Worm (Caenorhabditis elegans): ENCODE data around the gene Y69H2.17.

Gene Y69H2.17

ce11 chrV:18719956-18720489 is 35.3 kb downstream of the Y69H2.17 start, which contains the start of gene Y17D7C.2:
Gene Y17D7C.2 (minus strand): TSS chrV:18719987.
- TF ChIP-seq fos-1 (tag; optimal IDR thresholded peaks at IDR 0.05), result peak; percentile 91
- no peak for TF ChIP-seq nhr-21 (tag; optimal IDR thresholded peaks at IDR 0.05)

- TF ChIP-seq unc-62 (GFP tag; optimal IDR thresholded peaks at IDR 0.05), result no peak
- no peak for TF ChIP-seq zag-1 (tag; optimal IDR thresholded peaks at IDR 0.05)
- no peak for TF ChIP-seq ztf-4 (tag; optimal IDR thresholded peaks at IDR 0.05)
- TF ChIP-seq R02D3.7 (tag; optimal IDR thresholded peaks at IDR 0.05), result no peak
- TF ChIP-seq nhr-237 (tag; optimal IDR thresholded peaks at IDR 0.05), result no peak
- TF ChIP-seq alr-1 (tag; optimal IDR thresholded peaks at IDR 0.05), result no peak
- TF ChIP-seq dmd-4 (tag; optimal IDR thresholded peaks at IDR 0.05), result no peak
- TF ChIP-seq F13H6.1 (tag; optimal IDR thresholded peaks at IDR 0.05), result no peak
- no peak for TF ChIP-seq ZK546.5 (tag; optimal IDR thresholded peaks at IDR 0.05)
- TF ChIP-seq ceh-16 (tag; optimal IDR thresholded peaks at IDR 0.05), result no peak
- TF ChIP-seq nhr-129 (tag; optimal IDR thresholded peaks at IDR 0.05), result no peak
- TF ChIP-seq C34F6.9 (tag; optimal IDR thresholded peaks at IDR 0.05), result no peak
- TF ChIP-seq snpc-4 (tag; optimal IDR thresholded peaks at IDR 0.05), result no peak
- no peak for TF ChIP-seq unc-55 (GFP tag; optimal IDR thresholded peaks at IDR 0.05)
- TF ChIP-seq mdl-1 (tag; optimal IDR thresholded peaks at IDR 0.05), result no peak
- no peak for TF ChIP-seq egl-27 (tag; optimal IDR thresholded peaks at IDR 0.05)
Measured at ce11 chrV:18721873-18722272, 37.1 kb downstream of the Y69H2.17 start.

ce11 chrV:18722510-18723299 is 38.0 kb downstream of the Y69H2.17 start:
- TF ChIP-seq F13H6.1 (tag; optimal IDR thresholded peaks at IDR 0.05) (no peak), dmd-4 (tag; optimal IDR thresholded peaks at IDR 0.05) (no peak), R02D3.7 (tag; optimal IDR thresholded peaks at IDR 0.05) (no peak), ceh-82 (tag; optimal IDR thresholded peaks at IDR 0.05) (no peak), lin-11 (tag; optimal IDR thresholded peaks at IDR 0.05) (no peak), sem-4 (tag; optimal IDR thresholded peaks at IDR 0.05) (no peak), gmeb-1 (tag; optimal IDR thresholded peaks at IDR 0.05) (no peak), lin-13 (GFP tag; optimal IDR thresholded peaks at IDR 0.05) (no peak), nhr-11 (tag; optimal IDR thresholded peaks at IDR 0.05) (no peak), nhr-129 (tag; optimal IDR thresholded peaks at IDR 0.05) (no peak), lsy-2 (tag; optimal IDR thresholded peaks at IDR 0.05) (no peak), ceh-16 (tag; optimal IDR thresholded peaks at IDR 0.05) (no peak), nhr-12 (tag; optimal IDR thresholded peaks at IDR 0.05) (no peak)

ce11 chrV:18723604-18724003 is 38.9 kb downstream of the Y69H2.17 start:
- no peak for TF ChIP-seq unc-39 (tag; optimal IDR thresholded peaks at IDR 0.05)
- no peak for TF ChIP-seq unc-62 (GFP tag; optimal IDR thresholded peaks at IDR 0.05)
- no peak for TF ChIP-seq nhr-77 (tag; optimal IDR thresholded peaks at IDR 0.05)
- no peak for TF ChIP-seq nhr-10 (tag; optimal IDR thresholded peaks at IDR 0.05)
- peak; percentile 72 for TF ChIP-seq zag-1 (tag; optimal IDR thresholded peaks at IDR 0.05)
- no peak for TF ChIP-seq lin-39 (tag; optimal IDR thresholded peaks at IDR 0.05)
- TF ChIP-seq ZK546.5 (tag; optimal IDR thresholded peaks at IDR 0.05), result no peak
- peak; percentile 70 for TF ChIP-seq fos-1 (tag; optimal IDR thresholded peaks at IDR 0.05)
- no peak for TF ChIP-seq R02D3.7 (tag; optimal IDR thresholded peaks at IDR 0.05)
- peak; percentile 87 for TF ChIP-seq mab-5 (tag; optimal IDR thresholded peaks at IDR 0.05)
- TF ChIP-seq Y55F3AM.14 (GFP tag; optimal IDR thresholded peaks at IDR 0.05), result no peak
- TF ChIP-seq peb-1 (tag; optimal IDR thresholded peaks at IDR 0.05), result no peak
- TF ChIP-seq alr-1 (tag; optimal IDR thresholded peaks at IDR 0.05), result no peak
- TF ChIP-seq nhr-129 (tag; optimal IDR thresholded peaks at IDR 0.05), result peak; percentile 83
- peak; percentile 89 for TF ChIP-seq crh-2 (tag; optimal IDR thresholded peaks at IDR 0.05)
- TF ChIP-seq lin-11 (tag; optimal IDR thresholded peaks at IDR 0.05), result no peak
- peak; percentile 85 for TF ChIP-seq gmeb-1 (tag; optimal IDR thresholded peaks at IDR 0.05)
- peak; percentile 93 for TF ChIP-seq C34F6.9 (tag; optimal IDR thresholded peaks at IDR 0.05)
- no peak for TF ChIP-seq skn-1 (tag; optimal IDR thresholded peaks at IDR 0.05)
- no peak for TF ChIP-seq ama-1 (optimal IDR thresholded peaks at IDR 0.05)
- TF ChIP-seq nhr-23 (tag; optimal IDR thresholded peaks at IDR 0.05), result no peak
- TF ChIP-seq blmp-1 (tag; optimal IDR thresholded peaks at IDR 0.05; ENCODE audit: insufficient read depth), result no peak
- no peak for TF ChIP-seq aly-2 (tag; optimal IDR thresholded peaks at IDR 0.05)
- TF ChIP-seq nhr-11 (tag; optimal IDR thresholded peaks at IDR 0.05), result no peak
- peak; percentile 16 to 66 for TF ChIP-seq mdl-1 (tag; optimal IDR thresholded peaks at IDR 0.05)
- TF ChIP-seq nhr-25 (tag; optimal IDR thresholded peaks at IDR 0.05), result peak; percentile 74
- peak; percentile 80 for TF ChIP-seq snpc-4 (tag; optimal IDR thresholded peaks at IDR 0.05)
- no peak for TF ChIP-seq dmd-4 (tag; optimal IDR thresholded peaks at IDR 0.05)
- TF ChIP-seq nhr-12 (tag; optimal IDR thresholded peaks at IDR 0.05), result no peak
- peak; percentile 76 for TF ChIP-seq unc-55 (GFP tag; optimal IDR thresholded peaks at IDR 0.05)
- TF ChIP-seq elt-3 (tag; optimal IDR thresholded peaks at IDR 0.05), result no peak
- peak; percentile 89 for TF ChIP-seq F13H6.1 (tag; optimal IDR thresholded peaks at IDR 0.05)
- TF ChIP-seq nhr-21 (tag; optimal IDR thresholded peaks at IDR 0.05), result peak; percentile 58
- no peak for TF ChIP-seq mbf-1 (tag; optimal IDR thresholded peaks at IDR 0.05)
- no peak for TF ChIP-seq ceh-16 (tag; optimal IDR thresholded peaks at IDR 0.05)
- no peak for TF ChIP-seq egl-27 (tag; optimal IDR thresholded peaks at IDR 0.05)
- TF ChIP-seq lin-13 (GFP tag; optimal IDR thresholded peaks at IDR 0.05), result peak; percentile 79
- peak; percentile 34 for TF ChIP-seq ceh-82 (tag; optimal IDR thresholded peaks at IDR 0.05)
- no peak for TF ChIP-seq elt-1 (tag; optimal IDR thresholded peaks at IDR 0.05)

Data from whole organism, L2 larva.